Fruit fly (Drosophila melanogaster): ENCODE measurements around the gene Tasp1.

DNA sequence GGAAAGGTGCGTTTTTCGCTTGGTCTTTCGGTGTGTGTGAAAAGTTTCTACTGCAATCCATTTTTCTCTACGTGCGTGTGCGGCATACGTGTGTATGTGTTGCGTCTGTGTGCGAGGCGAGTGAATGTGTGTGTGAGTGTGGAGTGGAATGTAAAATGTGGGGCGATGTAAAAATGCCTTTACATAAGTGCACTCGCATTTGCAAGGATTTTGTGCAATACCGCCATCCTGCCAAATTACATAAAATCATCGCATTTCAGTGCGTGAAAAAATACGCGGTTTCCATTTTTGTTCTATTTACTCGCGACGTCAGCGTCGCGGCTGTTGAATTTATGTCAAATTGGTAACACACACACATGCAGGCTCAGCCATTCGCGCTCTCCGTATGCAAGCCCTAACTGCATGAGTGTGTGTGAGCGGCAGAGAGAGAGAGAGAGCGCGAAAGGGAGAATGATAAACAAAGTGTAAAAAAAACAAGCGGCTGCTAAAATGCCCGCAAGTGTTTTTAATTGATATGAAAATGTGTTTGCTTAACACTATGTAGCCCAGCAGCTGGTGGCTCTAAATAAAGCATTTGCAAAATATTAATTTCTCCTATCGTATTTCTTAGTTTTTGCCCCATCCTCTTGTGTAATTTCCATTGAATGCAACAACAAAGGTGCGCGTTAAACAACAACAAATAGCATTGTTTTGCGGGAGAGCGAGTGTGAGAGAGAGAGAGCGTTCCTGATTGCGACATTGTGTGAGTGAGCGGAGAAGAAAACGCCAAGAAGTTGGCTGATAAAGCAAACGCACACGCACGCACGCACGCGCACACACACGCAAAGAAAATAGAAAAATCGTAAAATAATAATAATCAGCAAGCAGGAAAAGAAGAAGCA, 34.9 kb downstream of the Tasp1 start:
- TF ChIP-seq Met (GFP tag; optimal IDR thresholded peaks at IDR 0.05), result no peak
- TF ChIP-seq Hr4 (GFP tag; optimal IDR thresholded peaks at IDR 0.05), result no peak
- no peak for TF ChIP-seq CG1621 (tag; optimal IDR thresholded peaks at IDR 0.05)
- TF ChIP-seq CG9139 (GFP tag; optimal IDR thresholded peaks at IDR 0.05), result peak; percentile 9
- TF ChIP-seq CG16779 (tag; optimal IDR thresholded peaks at IDR 0.05), result no peak
- TF ChIP-seq CG3919 (GFP tag; optimal IDR thresholded peaks at IDR 0.05), result no peak
- TF ChIP-seq fd85E (GFP tag; optimal IDR thresholded peaks at IDR 0.05), result peak; percentile 18
- no peak for TF ChIP-seq CG11762 (GFP tag; optimal IDR thresholded peaks at IDR 0.05; ENCODE audit: insufficient read depth)
- no peak for TF ChIP-seq CG34406 (GFP tag; optimal IDR thresholded peaks at IDR 0.05)
- TF ChIP-seq Smox (GFP tag; optimal IDR thresholded peaks at IDR 0.05), result no peak
